Fruit fly (Drosophila melanogaster): ENCODE data around the gene CG14304.

dm6 chr3R:18665061-18665460 is 43.9 kb upstream of the CG14304 start, which contains the start of gene CG31231:
- TF ChIP-seq pad (GFP tag; optimal IDR thresholded peaks at IDR 0.05) (no peak), CG7101 (tag; optimal IDR thresholded peaks at IDR 0.05) (no peak), CG33017 (tag; optimal IDR thresholded peaks at IDR 0.05) (no peak), toe (GFP tag; optimal IDR thresholded peaks at IDR 0.05) (no peak), Hr96 (GFP tag; optimal IDR thresholded peaks at IDR 0.05) (no peak), cic (GFP tag; optimal IDR thresholded peaks at IDR 0.05) (no peak)
